Worm (Caenorhabditis elegans): ENCODE data around the gene pph-4.2.

DNA sequence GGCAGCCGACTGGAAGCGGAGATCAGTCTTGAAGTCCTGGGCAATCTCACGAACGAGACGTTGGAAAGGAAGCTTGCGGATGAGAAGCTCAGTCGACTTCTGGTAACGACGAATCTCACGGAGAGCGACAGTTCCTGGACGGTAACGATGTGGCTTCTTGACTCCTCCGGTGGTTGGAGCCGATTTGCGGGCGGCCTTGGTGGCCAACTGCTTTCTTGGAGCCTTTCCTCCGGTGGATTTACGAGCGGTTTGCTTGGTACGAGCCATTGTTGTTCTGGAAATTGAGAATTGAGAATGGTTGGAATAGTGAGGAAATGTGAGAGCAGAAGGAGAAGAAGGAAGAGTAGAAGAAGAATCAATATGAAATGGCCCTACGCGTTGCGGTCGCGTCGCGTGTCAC, 9.2 kb downstream of the pph-4.2 start:
- TF ChIP-seq ceh-28 (tag; optimal IDR thresholded peaks at IDR 0.05) (no peak), gei-8 (GFP tag; optimal IDR thresholded peaks at IDR 0.05) (no peak), nhr-77 (tag; optimal IDR thresholded peaks at IDR 0.05) (no peak), fos-1 (tag; optimal IDR thresholded peaks at IDR 0.05) (no peak)

All from whole organism, L4 larva.